Fruit fly (Drosophila melanogaster): ENCODE data around the gene kuk.

The kuk gene

dm6 chr3R:17039993-17040807, 39.8 kb upstream of the kuk start, which contains the start of the genes CG18213 and Trm7-32:
Gene CG18213 (minus strand): TSS chr3R:17040203.
Gene Trm7-32 (plus strand): TSS chr3R:17040682.
- TF ChIP-seq BtbVII (GFP tag; optimal IDR thresholded peaks at IDR 0.05) (no peak), nerfin-1 (tag; optimal IDR thresholded peaks at IDR 0.05) (no peak), Ets65A (GFP tag) (no peak), MESR4 (GFP tag; optimal IDR thresholded peaks at IDR 0.05) (peak; percentile 72), twi (tag; optimal IDR thresholded peaks at IDR 0.05) (no peak), al (GFP tag; IDR thresholded peaks at IDR 0.05) (no peak), Aef1 (GFP tag; IDR thresholded peaks at IDR 0.05) (no peak; the same call in 2 of the 3 replicates), CG8290 (GFP tag; optimal IDR thresholded peaks at IDR 0.05) (no peak), CG8290 (tag; optimal IDR thresholded peaks at IDR 0.05) (no peak), CG9727 (GFP tag; optimal IDR thresholded peaks at IDR 0.05) (no peak), CG1603 (tag; optimal IDR thresholded peaks at IDR 0.05) (peak; percentile 45), Lhr (GFP tag; optimal IDR thresholded peaks at IDR 0.05) (no peak), Fer1 (GFP tag; optimal IDR thresholded peaks at IDR 0.05) (no peak), ac (GFP tag; optimal IDR thresholded peaks at IDR 0.05) (no peak), CG1832 (GFP tag; optimal IDR thresholded peaks at IDR 0.05) (no peak), Ssrp (tag; optimal IDR thresholded peaks at IDR 0.05) (no peak), CG3726 (GFP tag; IDR thresholded peaks at IDR 0.05) (no peak), pzg (GFP tag; optimal IDR thresholded peaks at IDR 0.05) (peak; percentile 65), CG11504 (tag; optimal IDR thresholded peaks at IDR 0.05) (no peak), pum (GFP tag; optimal IDR thresholded peaks at IDR 0.05) (no peak), Trl (optimal IDR thresholded peaks at IDR 0.05) (no peak), Trl (GFP tag; optimal IDR thresholded peaks at IDR 0.05) (no peak), zen (tag; optimal IDR thresholded peaks at IDR 0.05) (no peak), Usf (GFP tag; optimal IDR thresholded peaks at IDR 0.05) (no peak), Elba2 (GFP tag; optimal IDR thresholded peaks at IDR 0.05) (no peak), CG8359 (GFP tag; optimal IDR thresholded peaks at IDR 0.05; ENCODE audit: borderline replicate concordance) (no peak), jigr1 (GFP tag; IDR thresholded peaks at IDR 0.05) (no peak), Nf-YB (GFP tag; optimal IDR thresholded peaks at IDR 0.05) (no peak), CG3995 (GFP tag; optimal IDR thresholded peaks at IDR 0.05) (peak; percentile 12), amos (GFP tag; IDR thresholded peaks at IDR 0.05; ENCODE audit: partially characterized antibody) (peak; percentile 86), CG7556 (GFP tag; optimal IDR thresholded peaks at IDR 0.05) (no peak), CG10654 (GFP tag; optimal IDR thresholded peaks at IDR 0.05) (no peak), ranshi (GFP tag; IDR thresholded peaks at IDR 0.05) (0 out of 2 replicates have a peak, but pooled peaks have one; percentile 10), Dp (GFP tag; optimal IDR thresholded peaks at IDR 0.05) (peak; percentile 71), zfh1 (GFP tag; IDR thresholded peaks at IDR 0.05) (no peak), CG43689 (GFP tag; IDR thresholded peaks at IDR 0.05) (no peak), slou (GFP tag; optimal IDR thresholded peaks at IDR 0.05) (no peak), ato (GFP tag; IDR thresholded peaks at IDR 0.05; ENCODE audit: partially characterized antibody) (peak; percentile 70), emc (GFP tag; optimal IDR thresholded peaks at IDR 0.05) (no peak), seq (GFP tag; IDR thresholded peaks at IDR 0.05) (no peak), Hr39 (optimal IDR thresholded peaks at IDR 0.05) (no peak), eyg (GFP tag; optimal IDR thresholded peaks at IDR 0.05) (no peak), CG2712 (tag; optimal IDR thresholded peaks at IDR 0.05) (no peak), vnd (GFP tag; IDR thresholded peaks at IDR 0.05; ENCODE audit: partially characterized antibody) (peak; percentile 86), CG10462 (GFP tag; optimal IDR thresholded peaks at IDR 0.05) (no peak), CG10147 (GFP tag; optimal IDR thresholded peaks at IDR 0.05) (no peak), CG2199 (GFP tag; IDR thresholded peaks at IDR 0.05) (no peak), so (GFP tag; IDR thresholded peaks at IDR 0.05) (no peak), CG12104 (GFP tag; optimal IDR thresholded peaks at IDR 0.05) (peak; percentile 9), Mad (GFP tag; optimal IDR thresholded peaks at IDR 0.05) (no peak), CG6791 (GFP tag; IDR thresholded peaks at IDR 0.05; ENCODE audit: partially characterized antibody) (peak; percentile 87)

Measured in whole organism, embryonic.